Fruit fly (Drosophila melanogaster) whole organism: ENCODE measurements around the gene GstZ1.

Experiments
- CG8478 ChIP-seq: fragments of >200 bp; optimal IDR thresholded peaks from 2 replicates; lab custom pipeline; 2018; ENCODE audit warnings: inconsistent platforms
- Dll ChIP-seq: fragments of >200 bp; optimal IDR thresholded peaks from 2 replicates; lab custom pipeline; 2017
- EcR ChIP-seq, 2 experiments: fragments of >200 bp; optimal IDR thresholded peaks; 2 replicates each; lab custom pipeline; 2017; ENCODE audit warnings: missing biosample characterization in 2 of 2, missing genetic modification characterization in 2 of 2, missing genetic modification reagents in 2 of 2
- pan ChIP-seq: fragments of >200 bp; optimal IDR thresholded peaks from 2 replicates; lab custom pipeline; 2017
- psq ChIP-seq: fragments of >200 bp; optimal IDR thresholded peaks from 2 replicates; lab custom pipeline; 2017
- usp ChIP-seq: fragments of >200 bp; optimal IDR thresholded peaks from 2 replicates; lab custom pipeline; 2017; ENCODE audit warnings: missing biosample characterization, missing genetic modification characterization, mixed read lengths

GstZ1 gene

DNA sequence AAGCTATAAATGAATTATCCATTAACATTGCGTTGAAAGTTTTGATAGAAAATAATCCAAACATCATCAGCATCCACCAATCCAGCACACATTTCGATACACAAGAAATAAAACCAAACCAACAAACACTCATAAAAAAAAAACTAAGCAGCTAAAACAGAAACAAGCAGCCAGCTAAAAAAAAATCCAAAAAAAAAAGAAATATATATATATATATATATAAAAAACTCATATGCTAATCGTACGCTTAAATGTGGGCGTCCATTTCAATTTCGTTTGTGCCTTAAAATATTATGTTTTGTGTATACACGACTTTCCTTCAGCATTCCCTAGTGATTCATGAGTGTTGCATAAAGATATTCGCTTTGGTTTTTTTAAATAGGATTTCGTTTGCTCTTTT, 14.3 kb downstream of the GstZ1 start:
- no peak for TF ChIP-seq psq (lab: Kevin White, UChicago)
- no peak for TF ChIP-seq usp (GFP tag; lab: Kevin White, UChicago)
- TF ChIP-seq CG8478 (lab: Kevin White, UChicago) = no peak
- TF ChIP-seq EcR (GFP tag; optimal IDR thresholded peaks at IDR 0.05; lab: Kevin White, UChicago) = no peak
- TF ChIP-seq Dll (lab: Kevin White, UChicago) = no peak
- no peak for TF ChIP-seq pan

DNA sequence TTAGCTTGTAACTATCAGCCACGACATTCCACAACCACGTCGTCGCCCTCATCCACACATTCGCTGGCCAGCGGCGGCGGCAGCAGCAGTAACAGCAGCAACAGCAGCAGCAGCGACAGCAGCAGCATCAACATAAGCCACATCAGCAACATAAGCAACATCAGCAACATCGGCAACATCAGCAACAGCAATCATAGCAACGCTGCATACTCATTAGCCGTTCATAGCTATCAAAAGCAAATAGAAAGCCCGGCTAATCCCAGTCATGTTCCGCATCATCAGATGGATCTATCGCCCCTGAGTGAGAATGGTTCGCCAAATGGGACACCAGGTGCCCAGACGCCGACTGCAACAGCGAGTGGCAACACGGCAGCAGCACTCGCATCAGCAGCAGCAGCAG, 15.2 kb downstream of the GstZ1 start:
- no peak for TF ChIP-seq pan
- no peak for TF ChIP-seq Dll (lab: Kevin White, UChicago)
- no peak for TF ChIP-seq usp (GFP tag; lab: Kevin White, UChicago)
- TF ChIP-seq CG8478 (lab: Kevin White, UChicago) = no peak

DNA sequence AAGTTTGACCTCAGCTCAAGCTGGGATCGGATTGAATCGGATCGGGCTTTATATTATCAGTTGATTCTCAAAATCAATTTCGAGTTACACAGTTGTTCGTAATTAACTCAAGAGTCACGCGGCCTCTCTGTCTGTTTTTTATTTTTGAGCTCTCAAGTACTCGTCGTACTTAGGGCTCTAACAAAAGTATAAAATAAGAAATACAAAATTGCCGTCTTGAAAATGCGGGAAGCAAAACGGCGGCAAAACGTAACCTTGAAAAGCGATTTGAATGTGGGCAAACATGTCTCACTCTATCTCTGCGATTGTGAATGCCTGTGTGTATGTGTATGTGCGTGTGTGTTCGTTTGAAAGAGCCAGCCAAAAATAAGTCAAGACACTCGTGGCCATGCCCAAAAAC, 18.7 kb downstream of the GstZ1 start:
- TF ChIP-seq Dll (lab: Kevin White, UChicago) (no peak), CG8478 (lab: Kevin White, UChicago) (no peak), pan (no peak), EcR (GFP tag; optimal IDR thresholded peaks at IDR 0.05; lab: Kevin White, UChicago) (no peak), usp (GFP tag; lab: Kevin White, UChicago) (no peak), psq (lab: Kevin White, UChicago) (no peak)

DNA sequence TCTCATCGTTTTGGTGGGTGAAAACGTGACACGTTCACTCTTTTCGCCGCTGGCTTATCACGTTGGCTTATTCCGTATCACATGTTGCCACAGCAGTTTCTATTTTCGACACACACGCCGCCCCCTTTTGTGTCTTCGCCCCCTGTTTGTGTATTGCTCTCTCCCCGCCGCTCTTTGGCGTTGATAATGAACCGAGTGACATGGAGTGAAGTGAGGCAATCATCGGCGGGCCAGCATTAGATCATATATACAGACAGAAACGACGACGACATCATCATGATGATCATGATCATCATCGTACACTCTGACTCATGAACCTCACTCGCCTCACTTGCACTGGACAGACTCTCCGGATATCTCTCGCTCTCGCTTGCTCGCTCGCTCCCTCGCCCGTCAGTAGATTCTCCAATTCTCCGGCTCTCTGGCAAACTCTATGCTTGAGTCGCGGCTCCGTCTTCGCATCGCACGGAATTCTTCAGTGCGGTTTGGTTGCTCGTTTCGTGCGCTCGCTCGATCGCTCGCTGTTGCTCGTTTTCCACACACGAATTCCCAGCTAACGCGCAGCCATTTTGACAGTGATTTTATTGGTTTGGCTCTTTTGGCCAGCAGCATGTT, 19.9 kb downstream of the GstZ1 start:
- TF ChIP-seq CG8478 (lab: Kevin White, UChicago) (no peak), Dll (lab: Kevin White, UChicago) (peak; percentile 85)

DNA sequence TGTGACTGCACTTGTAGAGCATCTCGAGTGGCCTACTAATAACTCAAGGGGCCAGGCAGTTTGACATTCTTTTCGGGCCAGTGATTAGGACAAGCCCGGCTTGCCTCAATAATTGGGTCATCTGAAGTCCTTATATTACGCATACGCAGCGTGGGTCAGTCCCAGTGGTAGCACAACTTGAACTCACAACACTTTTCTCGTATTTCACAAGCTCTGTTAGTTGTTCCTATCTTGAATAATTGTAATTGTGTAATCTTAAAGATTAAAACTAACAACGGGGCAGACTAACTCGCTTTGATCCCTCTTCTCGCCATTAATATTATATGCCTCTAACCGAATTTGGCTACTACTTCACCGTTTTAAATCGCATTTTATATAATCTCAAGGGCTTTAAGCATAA, 20.4 kb downstream of the GstZ1 start:
- TF ChIP-seq EcR (GFP tag; optimal IDR thresholded peaks at IDR 0.05; lab: Kevin White, UChicago) = no peak
- no peak for TF ChIP-seq psq (lab: Kevin White, UChicago)

DNA sequence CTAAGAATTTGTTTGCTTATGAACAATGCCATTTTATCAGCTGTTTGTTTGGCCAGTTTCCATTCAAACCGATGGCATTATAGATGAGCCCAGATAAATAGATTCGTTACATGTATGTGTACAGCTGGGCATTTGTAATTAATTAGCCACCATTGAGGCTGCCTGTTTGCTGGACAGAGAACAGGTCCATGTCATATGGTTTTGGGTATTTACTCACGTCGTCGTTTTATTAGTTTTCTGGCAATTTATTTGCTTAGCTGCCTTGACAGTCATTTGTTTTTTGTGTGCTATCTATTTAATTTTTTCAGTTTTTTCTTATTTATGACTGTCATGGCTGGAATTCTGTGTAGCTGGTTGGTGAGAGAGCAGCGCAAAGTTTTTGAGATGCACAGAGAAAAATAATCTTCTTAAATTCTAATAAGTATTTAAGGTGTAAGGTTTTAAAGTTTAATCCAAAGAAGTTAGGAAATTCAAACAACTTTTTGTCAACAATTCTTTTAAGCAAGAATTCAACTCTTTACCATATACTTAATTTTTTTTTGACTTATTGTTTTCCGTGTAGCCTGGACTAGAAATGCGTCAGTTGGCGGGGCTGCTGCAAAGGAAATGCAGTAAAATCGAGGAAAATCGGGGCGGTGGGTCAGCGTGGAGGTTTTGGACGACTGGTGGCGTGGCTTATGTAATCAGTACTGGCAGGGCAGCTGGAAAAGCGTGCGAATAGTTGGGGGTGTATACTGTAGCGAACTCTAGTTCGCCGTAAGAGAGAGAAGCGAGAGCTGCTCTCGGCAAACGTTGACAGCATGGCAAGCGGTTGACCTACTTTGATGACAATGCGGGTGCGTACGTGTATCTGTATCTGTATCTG, 21.6 kb downstream of the GstZ1 start:
- TF ChIP-seq psq (lab: Kevin White, UChicago) (no peak), pan (no peak), Dll (lab: Kevin White, UChicago) (no peak), EcR (GFP tag; optimal IDR thresholded peaks at IDR 0.05; lab: Kevin White, UChicago) (no peak), CG8478 (lab: Kevin White, UChicago) (no peak), usp (GFP tag; lab: Kevin White, UChicago) (no peak)

DNA sequence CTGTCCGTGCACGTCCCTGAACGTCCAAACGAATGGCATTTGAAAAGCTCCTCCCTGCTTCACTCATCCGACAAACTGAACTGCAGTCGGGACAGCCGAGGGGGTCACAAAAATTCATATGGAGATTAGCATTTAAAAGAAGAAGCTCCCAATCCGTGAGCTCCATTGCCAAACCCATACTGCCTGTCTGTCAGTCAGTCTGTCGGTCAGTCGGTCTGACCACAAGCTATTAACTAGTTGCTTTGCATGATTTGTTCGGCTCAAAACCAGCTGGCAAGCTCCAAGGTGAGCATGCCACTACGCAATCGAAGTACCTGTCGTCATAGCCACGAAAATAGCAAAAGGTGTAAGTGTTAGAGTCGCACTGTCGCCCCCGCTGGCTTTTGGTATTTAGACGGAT, 22.6 kb downstream of the GstZ1 start:
- no peak for TF ChIP-seq usp (GFP tag; lab: Kevin White, UChicago)
- TF ChIP-seq pan = no peak
- no peak for TF ChIP-seq Dll (lab: Kevin White, UChicago)
- no peak for TF ChIP-seq CG8478 (lab: Kevin White, UChicago)
- no peak for TF ChIP-seq psq (lab: Kevin White, UChicago)
- TF ChIP-seq EcR (GFP tag; optimal IDR thresholded peaks at IDR 0.05; lab: Kevin White, UChicago) = no peak

DNA sequence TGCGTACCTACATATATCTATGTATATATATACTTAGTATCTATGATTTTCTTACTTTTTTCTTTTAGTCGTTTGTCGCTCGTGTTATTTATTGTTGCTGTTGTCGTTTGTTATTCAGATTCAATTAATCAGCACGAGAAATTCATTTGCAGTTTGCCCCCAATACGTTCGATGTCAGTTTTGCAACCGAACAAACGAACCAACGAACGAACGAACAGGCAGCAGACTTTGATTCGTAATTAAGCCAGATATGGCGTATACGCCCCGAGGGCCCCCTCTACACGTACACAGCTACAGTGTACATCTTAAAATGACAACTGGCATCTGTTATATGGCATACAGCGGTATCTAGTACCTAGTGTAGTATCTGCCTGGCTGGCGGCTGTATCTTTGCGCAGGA, 23.1 kb downstream of the GstZ1 start:
- no peak for TF ChIP-seq EcR (GFP tag; optimal IDR thresholded peaks at IDR 0.05; lab: Kevin White, UChicago)
- no peak for TF ChIP-seq usp (GFP tag; lab: Kevin White, UChicago)
- TF ChIP-seq CG8478 (lab: Kevin White, UChicago) = no peak
- TF ChIP-seq Dll (lab: Kevin White, UChicago) = no peak
- TF ChIP-seq psq (lab: Kevin White, UChicago) = no peak
- no peak for TF ChIP-seq pan

DNA sequence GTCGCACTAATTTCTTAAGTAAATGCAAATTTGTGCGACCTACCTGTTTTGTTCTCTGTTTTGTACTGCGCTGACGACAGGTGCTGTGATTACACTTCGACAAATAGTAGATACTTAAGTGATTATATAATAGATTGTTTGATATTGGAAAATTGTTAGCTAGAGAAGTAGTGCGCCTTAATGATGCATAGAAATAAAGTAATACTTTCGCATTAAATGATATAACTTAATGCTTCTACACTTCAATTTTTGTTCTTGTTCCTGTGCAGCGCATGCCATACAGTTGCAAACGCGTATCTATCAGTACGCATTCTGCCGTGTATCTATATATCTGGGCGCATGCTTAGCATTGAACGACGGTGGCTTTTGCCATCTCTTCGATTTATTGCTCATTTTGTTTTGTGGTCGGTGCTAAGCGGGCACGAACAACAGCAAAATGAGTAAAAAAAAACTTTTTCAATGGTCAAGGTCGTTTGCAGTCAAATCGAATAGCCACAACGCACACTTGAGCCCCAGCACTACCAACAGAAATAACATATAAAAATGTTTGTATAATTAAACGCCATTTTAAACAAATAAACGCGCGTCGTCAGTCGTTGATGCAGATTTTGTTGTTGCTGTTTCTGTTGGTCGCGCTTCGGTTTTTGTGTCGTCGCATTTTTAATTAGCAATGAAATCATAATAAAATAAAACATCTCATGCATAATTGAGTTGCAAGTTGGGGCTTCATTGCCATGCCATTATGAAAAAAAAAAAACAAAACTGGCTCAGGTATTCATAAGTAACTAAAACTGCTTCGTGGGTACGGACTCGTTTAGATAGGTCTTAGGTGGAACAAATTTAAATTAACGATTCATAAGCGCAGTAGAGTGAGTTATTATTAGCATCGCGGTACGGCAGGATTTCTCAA, 25.7 kb downstream of the GstZ1 start:
- TF ChIP-seq Dll (lab: Kevin White, UChicago) = no peak
- TF ChIP-seq usp (GFP tag; lab: Kevin White, UChicago) = no peak
- no peak for TF ChIP-seq psq (lab: Kevin White, UChicago)
- TF ChIP-seq pan = no peak
- no peak for TF ChIP-seq EcR (GFP tag; optimal IDR thresholded peaks at IDR 0.05; lab: Kevin White, UChicago)
- TF ChIP-seq CG8478 (lab: Kevin White, UChicago) = no peak

DNA sequence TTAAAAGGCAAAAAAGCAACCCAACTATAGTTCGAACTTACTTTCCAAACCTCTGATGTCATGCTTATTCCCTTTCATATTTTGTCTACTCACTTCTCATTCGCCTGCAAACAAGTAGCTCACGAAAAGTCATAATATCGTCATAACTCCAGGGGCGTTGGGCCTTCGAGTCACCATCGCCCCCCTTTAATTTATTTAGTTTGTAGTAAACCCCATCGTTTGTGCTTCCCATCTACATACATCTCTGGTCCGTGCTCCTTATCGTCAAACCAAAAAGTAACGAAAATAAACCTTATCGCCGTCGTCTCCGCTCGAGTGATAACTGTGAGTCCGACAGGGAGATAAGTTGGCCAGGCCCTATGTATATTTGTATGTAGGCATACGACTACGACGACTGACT, 27.4 kb downstream of the GstZ1 start:
- TF ChIP-seq pan (no peak), CG8478 (lab: Kevin White, UChicago) (no peak), psq (lab: Kevin White, UChicago) (no peak), EcR (GFP tag; optimal IDR thresholded peaks at IDR 0.05; lab: Kevin White, UChicago) (no peak), Dll (lab: Kevin White, UChicago) (no peak), usp (GFP tag; lab: Kevin White, UChicago) (no peak)

DNA sequence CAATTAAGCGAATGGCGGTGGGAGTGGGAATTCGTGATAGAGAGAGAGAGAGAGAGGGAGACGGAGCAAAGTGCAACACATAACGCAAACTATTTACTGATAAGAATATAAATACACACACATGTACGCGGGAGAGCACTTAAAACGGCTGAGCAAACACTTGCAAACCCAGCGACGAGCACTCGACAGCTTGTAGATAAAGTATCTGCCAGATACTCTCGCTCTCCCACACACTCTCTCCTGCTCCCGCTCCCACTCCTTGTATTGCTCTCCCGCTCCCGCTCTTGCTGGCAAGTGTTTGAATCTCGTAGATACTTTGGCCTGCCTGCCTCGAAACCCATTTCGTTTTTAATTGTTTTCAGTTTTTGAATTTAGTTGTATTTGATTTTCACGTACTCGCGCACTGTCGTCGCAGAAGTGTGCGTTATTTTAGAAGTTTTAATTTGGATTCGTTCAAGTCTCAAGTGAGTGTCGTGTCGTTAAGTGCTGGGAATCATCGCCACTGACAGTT, 28.1 kb downstream of the GstZ1 start:
- TF ChIP-seq EcR (GFP tag; optimal IDR thresholded peaks at IDR 0.05; lab: Kevin White, UChicago) (no peak), Dll (lab: Kevin White, UChicago) (peak; percentile 88)
